Worm (Caenorhabditis elegans) whole organism, L4 larva: ENCODE data around the gene aqp-2.

Source experiments
- F26F4.8 ChIP-seq: fragments of 200-800 bp; sonication (Bioruptor generic); conservative IDR thresholded peaks from 2 replicates; pipeline ENCODE4 v1.3.6; 2022; ENCODE audit warnings: missing genetic modification characterization, missing compliant biosample characterization
- T20F7.1 ChIP-seq: fragments of 200-800 bp; sonication (Bioruptor generic); optimal IDR thresholded peaks from 2 replicates; lab custom pipeline; 2018; ENCODE audit warnings: mild to moderate bottlenecking, missing genetic modification characterization, missing compliant biosample characterization
- aha-1 ChIP-seq: fragments of 150-350 bp; peaks from one replicate; lab custom pipeline; 2014; ENCODE audit warnings: missing biosample characterization, missing genetic modification characterization
- ceh-32 ChIP-seq: sonication (generic microtip); optimal IDR thresholded peaks from 2 replicates; lab custom pipeline; 2016; ENCODE audit warnings: mild to moderate bottlenecking, missing genetic modification characterization, missing compliant biosample characterization; ENCODE audit not compliant: poor library complexity
- daf-16 ChIP-seq, 3 experiments: sonication (generic microtip); optimal IDR thresholded peaks; 2 replicates each; lab custom pipeline; 2016 to 2017; ENCODE audit warnings: missing genetic modification characterization in 3 of 3, missing genetic modification reagents in 3 of 3, mild to moderate bottlenecking in 2 of 3, missing compliant biosample characterization in 2 of 3, missing biosample characterization in 1 of 3, moderate library complexity in 1 of 3
- dmd-6 ChIP-seq: fragments of 200-800 bp; sonication (Bioruptor generic); IDR thresholded peaks from 2 replicates; pipeline ENCODE4 v1.3.6; 2022; ENCODE audit warnings: missing genetic modification reagents, missing genetic modification characterization, missing compliant biosample characterization
- dpl-1 ChIP-seq: fragments of 150-350 bp; optimal IDR thresholded peaks from 2 replicates; lab custom pipeline; 2014; ENCODE audit warnings: missing biosample characterization, missing genetic modification reagents, missing genetic modification characterization
- duxl-1 ChIP-seq: sonication (generic microtip); optimal IDR thresholded peaks from 2 replicates; lab custom pipeline; 2016; ENCODE audit warnings: mild to moderate bottlenecking, missing genetic modification characterization, moderate library complexity, missing compliant biosample characterization; ENCODE audit not compliant: poor library complexity
- dve-1 ChIP-seq: sonication (generic microtip); optimal IDR thresholded peaks from 2 replicates; lab custom pipeline; 2017; ENCODE audit warnings: antibody characterized with exemption, mild to moderate bottlenecking, missing genetic modification characterization, missing compliant biosample characterization; ENCODE audit not compliant: insufficient read depth
- hif-1 ChIP-seq, 2 experiments: sonication (generic microtip); optimal IDR thresholded peaks; 2 replicates each; lab custom pipeline; 2016 to 2017; ENCODE audit warnings: missing compliant biosample characterization in 2 of 2, missing genetic modification characterization in 2 of 2, missing genetic modification reagents in 2 of 2, missing genotype in 2 of 2, mild to moderate bottlenecking in 1 of 2
- hlh-11 ChIP-seq: fragments of 200-800 bp; sonication (Bioruptor generic); optimal IDR thresholded peaks from 2 replicates; lab custom pipeline; 2018; ENCODE audit warnings: mild to moderate bottlenecking, missing genetic modification characterization, missing compliant biosample characterization
- hmg-1.1 ChIP-seq: fragments of 200-800 bp; sonication (Bioruptor generic); IDR thresholded peaks from 2 replicates; pipeline ENCODE4 v1.3.6; 2022; ENCODE audit warnings: missing genetic modification reagents, missing genetic modification characterization, missing compliant biosample characterization
- lin-15B ChIP-seq: fragments of 150-350 bp; sonication (generic microtip); optimal IDR thresholded peaks from 3 replicates; lab custom pipeline; 2014; ENCODE audit warnings: missing biosample characterization, missing genetic modification characterization
- lin-38 ChIP-seq: fragments of 200-800 bp; sonication (Bioruptor generic); IDR thresholded peaks from 2 replicates; pipeline ENCODE4 v1.3.6; 2022; ENCODE audit warnings: missing genetic modification reagents, missing genetic modification characterization, missing compliant biosample characterization
- mdt-29 ChIP-seq: fragments of 200-800 bp; sonication (Bioruptor generic); IDR thresholded peaks from 2 replicates; pipeline ENCODE4 v1.3.6; 2022; ENCODE audit warnings: missing genetic modification reagents, missing genetic modification characterization, missing compliant biosample characterization
- mep-1 ChIP-seq: fragments of 150-350 bp; sonication (generic microtip); optimal IDR thresholded peaks from 3 replicates; lab custom pipeline; 2014; ENCODE audit warnings: missing biosample characterization, missing genetic modification characterization
- nhr-10 ChIP-seq: fragments of 150-350 bp; optimal IDR thresholded peaks from 2 replicates; lab custom pipeline; 2014; ENCODE audit warnings: missing biosample characterization, missing genetic modification characterization
- nhr-237 ChIP-seq: sonication (generic microtip); optimal IDR thresholded peaks from 2 replicates; lab custom pipeline; 2017; ENCODE audit warnings: missing biosample characterization, missing genetic modification characterization
- nhr-28 ChIP-seq: fragments of 150-350 bp; optimal IDR thresholded peaks from 2 replicates; lab custom pipeline; 2014; ENCODE audit warnings: missing biosample characterization, missing genetic modification characterization
- nhr-48 ChIP-seq: sonication (generic microtip); optimal IDR thresholded peaks from 2 replicates; lab custom pipeline; 2016; ENCODE audit warnings: mild to moderate bottlenecking, missing genetic modification characterization, missing compliant biosample characterization
- nhr-6 ChIP-seq: fragments of 150-350 bp; optimal IDR thresholded peaks from 2 replicates; lab custom pipeline; 2014; ENCODE audit warnings: missing biosample characterization, missing genetic modification characterization
- nhr-77 ChIP-seq: fragments of 150-350 bp; optimal IDR thresholded peaks from 2 replicates; lab custom pipeline; 2014; ENCODE audit warnings: missing biosample characterization, missing genetic modification characterization
- pqm-1 ChIP-seq: sonication (generic microtip); optimal IDR thresholded peaks from 2 replicates; lab custom pipeline; 2017; ENCODE audit warnings: missing biosample characterization, missing genetic modification characterization
- snpc-1.2 ChIP-seq: fragments of 200-800 bp; sonication (Bioruptor generic); IDR thresholded peaks from 2 replicates; pipeline ENCODE4 v1.3.6; 2022; ENCODE audit warnings: missing genetic modification reagents, missing genetic modification characterization, missing compliant biosample characterization
- spr-1 ChIP-seq: sonication (generic microtip); optimal IDR thresholded peaks from 2 replicates; lab custom pipeline; 2016; ENCODE audit warnings: mild to moderate bottlenecking, missing genetic modification characterization, missing compliant biosample characterization
- tra-1 ChIP-seq: fragments of 200-800 bp; sonication (Bioruptor generic); IDR thresholded peaks from 2 replicates; pipeline ENCODE4 v1.3.6; 2022; ENCODE audit warnings: missing genetic modification reagents, missing genetic modification characterization, missing compliant biosample characterization
- unc-62 ChIP-seq, 3 experiments: fragments of 150-350 bp in 1 of 3; sonication (generic microtip); optimal IDR thresholded peaks in 2 of 3; peaks in 1 of 3; 1 replicate in 1 of 3; 2 replicates in 2 of 3; lab custom pipeline; 2014 to 2017; ENCODE audit warnings: missing biosample characterization in 3 of 3, missing genetic modification characterization in 3 of 3, missing genetic modification reagents in 3 of 3, missing genotype in 1 of 3
- zfp-3 ChIP-seq: fragments of 200-800 bp; sonication (Bioruptor generic); conservative IDR thresholded peaks from 2 replicates; pipeline ENCODE4 v1.3.6; 2022; ENCODE audit warnings: missing genetic modification reagents, missing genetic modification characterization, missing compliant biosample characterization
- ztf-7 ChIP-seq: fragments of 150-350 bp; optimal IDR thresholded peaks from 2 replicates; lab custom pipeline; 2014; ENCODE audit warnings: missing biosample characterization, missing genetic modification characterization

Gene aqp-2

ce11 chrII:9280846-9281245 lies 19.1 kb upstream of the aqp-2 start:
- TF ChIP-seq F26F4.8 (GFP tag; lab: Robert Waterston, UW), result no peak

- TF ChIP-seq duxl-1 (no peak), daf-16 (GFP tag; optimal IDR thresholded peaks at IDR 0.05; lab: Kevin White, UChicago) (no peak), daf-16 (tag; optimal IDR thresholded peaks at IDR 0.05; lab: Kevin White, UChicago) (peak; percentile 71), hif-1 (tag; optimal IDR thresholded peaks at IDR 0.05; lab: Kevin White, UChicago) (no peak), nhr-77 (tag; lab: Kevin White, UChicago) (peak; percentile 13), zfp-3 (GFP tag; lab: Robert Waterston, UW) (no peak), hmg-1.1 (GFP tag; lab: Robert Waterston, UW) (0 out of 2 replicates have a peak, but pooled peaks have one; percentile 16), tra-1 (peak; percentile 63; the same call in 1 of the 2 replicates), lin-15B (no peak), spr-1 (tag; lab: Kevin White, UChicago) (no peak), hlh-11 (tag; lab: Kevin White, UChicago) (peak; percentile 60), unc-62 (GFP tag; optimal IDR thresholded peaks at IDR 0.05 in 1 of 2; lab: Kevin White, UChicago) (peak in 1 of 2 experiments; percentile 57), unc-62 (tag; optimal IDR thresholded peaks at IDR 0.05; lab: Kevin White, UChicago) (no peak), nhr-48 (tag; lab: Kevin White, UChicago) (peak; percentile 22), dmd-6 (GFP tag; lab: Robert Waterston, UW) (peak; percentile 82), nhr-6 (tag; lab: Kevin White, UChicago) (no peak), nhr-28 (peak; percentile 87), nhr-237 (tag; lab: Kevin White, UChicago) (no peak), pqm-1 (tag; lab: Kevin White, UChicago) (peak; percentile 45), T20F7.1 (peak; percentile 40), dve-1 (peak; percentile 72)
- TF ChIP-seq, all 104 proteins: peak for 12
These were observed 18.4 kb upstream of the aqp-2 start, which contains the start of gene gldi-3 for ce11 chrII:9280048-9280772. TSS of gene gldi-3 (minus strand) at chrII:9280098.

ce11 chrII:9279016-9279415 lies 17.2 kb upstream of the aqp-2 start:
- TF ChIP-seq nhr-6 (tag; lab: Kevin White, UChicago) (no peak), aha-1 (peak; percentile 58)

ce11 chrII:9277153-9277552 lies 15.4 kb upstream of the aqp-2 start:
- peak in 1 of 2 experiments; percentile 45 for TF ChIP-seq unc-62 (GFP tag; optimal IDR thresholded peaks at IDR 0.05 in 1 of 2; lab: Kevin White, UChicago)
- TF ChIP-seq unc-62 (tag; optimal IDR thresholded peaks at IDR 0.05; lab: Kevin White, UChicago), result no peak
- TF ChIP-seq ztf-7 (tag; lab: Kevin White, UChicago), result no peak
- TF ChIP-seq dpl-1 (GFP tag; lab: Kevin White, UChicago), result no peak
- TF ChIP-seq, all 104 proteins: peak for 1

ce11 chrII:9275173-9275572 lies 13.4 kb upstream of the aqp-2 start:
- TF ChIP-seq nhr-10 (tag; lab: Kevin White, UChicago) (peak; percentile 36), snpc-1.2 (GFP tag; lab: Robert Waterston, UW) (0 out of 2 replicates have a peak, but pooled peaks have one; percentile 39), ceh-32 (tag; lab: Kevin White, UChicago) (no peak), daf-16 (GFP tag; optimal IDR thresholded peaks at IDR 0.05; lab: Kevin White, UChicago) (no peak), daf-16 (tag; optimal IDR thresholded peaks at IDR 0.05; lab: Kevin White, UChicago) (peak; percentile 8)

ce11 chrII:9274734-9275133 lies 13.0 kb upstream of the aqp-2 start:
- TF ChIP-seq mdt-29 (GFP tag; lab: Robert Waterston, UW) (no peak), T20F7.1 (peak; percentile 2), hif-1 (tag; optimal IDR thresholded peaks at IDR 0.05; lab: Kevin White, UChicago) (no peak), aha-1 (peak; percentile 52), mep-1 (tag; lab: Kevin White, UChicago) (peak; percentile 72), lin-38 (GFP tag; lab: Robert Waterston, UW) (0 out of 2 replicates have a peak, but pooled peaks have one; percentile 13), zfp-3 (GFP tag; lab: Robert Waterston, UW) (0 out of 2 replicates have a peak, but pooled peaks have one; percentile 38)
